Fruit fly (Drosophila melanogaster): ENCODE data around the gene CG13023.

The CG13023 gene

DNA sequence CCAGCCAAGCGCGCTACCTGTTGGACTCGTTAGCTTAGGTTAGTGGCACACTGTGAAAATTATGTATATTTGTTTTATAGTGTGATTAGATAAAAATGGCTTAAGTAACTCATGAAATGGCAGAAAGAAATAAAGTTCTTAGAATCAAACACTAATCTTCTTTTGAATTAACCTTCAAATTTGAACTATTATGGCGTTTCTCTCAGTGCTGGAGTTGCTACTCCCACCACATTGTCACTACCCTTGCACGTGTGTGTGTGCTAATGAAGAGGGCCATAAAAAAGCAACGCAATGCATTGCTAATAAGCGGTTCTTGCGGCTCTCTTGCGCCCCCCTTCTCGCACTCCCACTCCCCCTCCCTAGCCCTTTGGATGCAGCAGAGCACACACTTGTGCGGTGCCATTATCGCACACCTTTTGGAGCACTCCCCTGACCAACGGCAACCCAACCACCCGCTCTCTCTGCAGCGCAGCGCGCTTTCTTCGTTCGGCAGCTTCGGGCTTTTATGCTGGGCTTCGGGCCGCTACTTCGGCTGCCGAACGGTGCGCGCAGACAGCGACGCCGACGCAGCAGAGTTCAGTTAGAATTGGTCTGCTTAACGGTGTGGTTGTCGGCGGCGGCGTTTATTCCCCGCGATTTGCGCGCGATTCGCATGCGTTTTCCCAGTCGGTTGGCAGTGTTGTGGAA lies 36.4 kb downstream of the CG13023 start:
- TF ChIP-seq sob (GFP tag; IDR thresholded peaks at IDR 0.05) (peak; percentile 92), schlank (tag; optimal IDR thresholded peaks at IDR 0.05) (no peak), fru (optimal IDR thresholded peaks at IDR 0.05) (no peak), CrebB (tag; optimal IDR thresholded peaks at IDR 0.05) (peak; percentile 78), sima (GFP tag; optimal IDR thresholded peaks at IDR 0.05) (peak; percentile 64), insv (GFP tag; optimal IDR thresholded peaks at IDR 0.05) (no peak), CG8478 (optimal IDR thresholded peaks at IDR 0.05) (no peak), CG7839 (tag; optimal IDR thresholded peaks at IDR 0.05) (peak; percentile 92), Aef1 (GFP tag; IDR thresholded peaks at IDR 0.05) (peak; percentile 89), Kr (GFP tag; optimal IDR thresholded peaks at IDR 0.05) (no peak), hkb (optimal IDR thresholded peaks at IDR 0.05) (no peak), hkb (GFP tag; IDR thresholded peaks at IDR 0.05) (peak; percentile 95), HmgZ (tag; optimal IDR thresholded peaks at IDR 0.05) (peak; percentile 62), CG11398 (GFP tag; optimal IDR thresholded peaks at IDR 0.05) (peak; percentile 79), Fer3 (tag; optimal IDR thresholded peaks at IDR 0.05) (peak; percentile 83), Sry-β (GFP tag; optimal IDR thresholded peaks at IDR 0.05) (peak; percentile 57), CG18262 (tag; optimal IDR thresholded peaks at IDR 0.05) (peak; percentile 94), dan (GFP tag; IDR thresholded peaks at IDR 0.05) (peak; percentile 52; the same call in 1 of the 2 replicates), Usf (GFP tag; optimal IDR thresholded peaks at IDR 0.05) (peak; percentile 66), Dek (tag; optimal IDR thresholded peaks at IDR 0.05) (peak; percentile 81), wek (GFP tag; optimal IDR thresholded peaks at IDR 0.05) (peak; percentile 70), CG4730 (GFP tag; IDR thresholded peaks at IDR 0.05) (peak; percentile 84), abd-A (tag; optimal IDR thresholded peaks at IDR 0.05) (peak; percentile 53), caup (GFP tag; optimal IDR thresholded peaks at IDR 0.05; ENCODE audit: severe bottlenecking) (peak; percentile 72), Hr78 (GFP tag; optimal IDR thresholded peaks at IDR 0.05) (peak in 1 of 2 experiments; percentile 88), CG4617 (GFP tag; optimal IDR thresholded peaks at IDR 0.05; ENCODE audit: borderline replicate concordance) (peak; percentile 68), Trl (optimal IDR thresholded peaks at IDR 0.05) (peak; percentile 35 to 50), Trl (GFP tag; optimal IDR thresholded peaks at IDR 0.05) (peak; percentile 86), pho (GFP tag; optimal IDR thresholded peaks at IDR 0.05) (peak; percentile 64), CG12104 (GFP tag; optimal IDR thresholded peaks at IDR 0.05) (peak; percentile 82), stc (GFP tag; IDR thresholded peaks at IDR 0.05) (peak; percentile 94), dati (GFP tag; IDR thresholded peaks at IDR 0.05) (peak; percentile 83), CG8388 (GFP tag; optimal IDR thresholded peaks at IDR 0.05) (peak; percentile 93), YL-1 (GFP tag; optimal IDR thresholded peaks at IDR 0.05) (peak; percentile 26), croc (GFP tag; conservative IDR thresholded peaks at IDR 0.05) (peak; percentile 91), CG7786 (GFP tag; optimal IDR thresholded peaks at IDR 0.05) (peak; percentile 79), ATbp (GFP tag; optimal IDR thresholded peaks at IDR 0.05) (peak; percentile 96), Ptx1 (GFP tag; IDR thresholded peaks at IDR 0.05) (peak; percentile 94), salm (tag; optimal IDR thresholded peaks at IDR 0.05) (peak; percentile 86), trem (tag; optimal IDR thresholded peaks at IDR 0.05) (peak; percentile 84), lov (optimal IDR thresholded peaks at IDR 0.05) (no peak), lov (GFP tag; IDR thresholded peaks at IDR 0.05) (peak; percentile 90), Lpt (GFP tag; optimal IDR thresholded peaks at IDR 0.05) (no peak), CG7372 (GFP tag; IDR thresholded peaks at IDR 0.05) (peak; percentile 85), CG9215 (GFP tag; IDR thresholded peaks at IDR 0.05) (peak; percentile 65), klu (GFP tag; IDR thresholded peaks at IDR 0.05) (peak; percentile 79), CG42726 (GFP tag; IDR thresholded peaks at IDR 0.05; ENCODE audit: partially characterized antibody) (peak; percentile 17; the same call in 1 of the 2 replicates), CG11696 (GFP tag; IDR thresholded peaks at IDR 0.05) (peak; percentile 75), CG10267 (tag; optimal IDR thresholded peaks at IDR 0.05) (peak; percentile 85), chm (GFP tag; IDR thresholded peaks at IDR 0.05) (peak; percentile 94), slou (GFP tag; optimal IDR thresholded peaks at IDR 0.05) (peak; percentile 51)
